Worm (Caenorhabditis elegans): Measurements from ENCODE around the gene sru-3.

sru-3 gene

DNA sequence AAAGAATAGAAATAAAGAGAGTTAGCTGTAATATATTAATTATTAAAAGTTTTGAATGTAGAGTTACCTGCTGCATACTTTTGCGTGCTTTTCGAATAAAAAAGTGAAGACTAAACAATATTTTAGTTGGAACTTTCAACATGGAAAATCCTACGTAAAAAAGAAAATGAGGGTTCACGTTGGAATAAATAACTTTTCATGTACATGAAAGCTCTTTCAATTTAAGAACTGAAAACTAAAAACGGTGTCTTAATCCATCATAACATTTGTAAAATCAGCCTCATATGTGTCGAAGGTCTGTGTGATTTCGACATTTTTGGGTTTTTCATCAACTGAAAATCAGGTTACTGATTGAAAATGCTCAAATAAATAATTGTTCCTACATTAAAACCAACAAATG is 9.8 kb downstream of the sru-3 start, which contains the start of gene ttr-9 (continued):
- TF ChIP-seq hsf-1 (GFP tag; IDR thresholded peaks at IDR 0.05) (no peak), nfya-1 (tag; optimal IDR thresholded peaks at IDR 0.05; ENCODE audit: borderline replicate concordance, insufficient read depth) (no peak)

DNA sequence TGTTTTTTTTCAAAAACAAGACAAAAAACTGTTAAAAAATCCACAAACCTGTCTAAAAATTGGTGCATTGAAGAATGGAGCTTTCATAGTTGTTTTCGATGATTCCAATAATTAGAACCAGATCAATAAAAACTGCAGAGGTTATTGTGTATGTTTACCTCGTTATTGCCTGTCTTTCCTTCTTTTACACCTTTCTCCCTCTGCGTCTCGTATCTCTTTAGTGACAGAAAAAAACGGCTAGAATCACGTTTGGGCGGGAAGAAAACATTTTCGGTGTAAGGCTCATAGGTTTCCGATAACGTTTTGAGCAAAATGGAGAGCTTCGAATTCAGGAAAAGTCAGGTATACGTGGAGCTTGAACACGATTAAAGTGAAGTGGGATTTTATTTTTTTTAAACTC is 12.2 kb downstream of the sru-3 start, which contains the start of gene ethe-1:
Gene ethe-1, minus strand, starts transcription at position 150 of the 400 bp plus-strand sequence.
- TF ChIP-seq snpc-4 (GFP tag; optimal IDR thresholded peaks at IDR 0.05) (no peak), snpc-4 (tag; optimal IDR thresholded peaks at IDR 0.05) (peak; percentile 9 to 47 (median 38)), nhr-80 (tag; optimal IDR thresholded peaks at IDR 0.05) (peak; percentile 18), mxl-1 (tag; optimal IDR thresholded peaks at IDR 0.05) (no peak)

DNA sequence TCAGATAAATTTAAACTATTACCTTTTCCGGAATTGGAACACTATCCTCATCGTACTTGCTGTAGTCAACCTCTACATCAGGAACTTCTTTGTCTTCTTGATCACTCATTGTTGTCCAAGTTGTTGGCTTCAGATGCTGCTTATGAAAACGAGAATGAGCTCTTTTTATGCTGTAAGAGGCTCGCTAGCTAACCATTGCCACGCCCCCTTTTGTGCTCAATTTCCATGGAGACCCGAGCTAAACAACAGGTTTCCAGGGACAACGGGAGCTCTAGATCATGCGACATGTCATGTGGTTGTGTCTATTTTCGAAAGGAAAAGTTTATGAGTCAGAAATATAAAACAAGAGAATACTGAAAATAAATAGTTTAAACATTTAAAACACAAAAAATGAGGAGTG is 14.0 kb downstream of the sru-3 start, which contains the start of gene C33A12.4:
Gene C33A12.4, minus strand, starts transcription at position 131 of the 400 bp plus-strand sequence.
- peak; percentile 7; the same call in 1 of the 2 replicates for TF ChIP-seq rcor-1 (GFP tag; IDR thresholded peaks at IDR 0.05)
- TF ChIP-seq lin-54 (GFP tag; optimal IDR thresholded peaks at IDR 0.05): no peak
- TF ChIP-seq madf-6 (GFP tag; IDR thresholded peaks at IDR 0.05): peak; percentile 7; the same call in 1 of the 2 replicates
- TF ChIP-seq ceh-58 (GFP tag; IDR thresholded peaks at IDR 0.05): no peak
- TF ChIP-seq hlh-26 (GFP tag; conservative IDR thresholded peaks at IDR 0.05): no peak
- TF ChIP-seq efl-1 (GFP tag; optimal IDR thresholded peaks at IDR 0.05): no peak
- no peak for TF ChIP-seq zim-3 (tag; optimal IDR thresholded peaks at IDR 0.05)
- TF ChIP-seq nfya-2 (GFP tag; IDR thresholded peaks at IDR 0.05): no peak
- TF ChIP-seq akir-1 (GFP tag; optimal IDR thresholded peaks at IDR 0.05): no peak
- no peak for TF ChIP-seq K11D2.4 (GFP tag; IDR thresholded peaks at IDR 0.05)
- TF ChIP-seq cebp-1 (GFP tag; IDR thresholded peaks at IDR 0.05): no peak
- TF ChIP-seq cebp-1 (tag; optimal IDR thresholded peaks at IDR 0.05): peak; percentile 8
- TF ChIP-seq F22D6.2 (tag; optimal IDR thresholded peaks at IDR 0.05): no peak
- TF ChIP-seq B0035.1 (tag; optimal IDR thresholded peaks at IDR 0.05): no peak
- TF ChIP-seq C17E4.6 (GFP tag; IDR thresholded peaks at IDR 0.05): no peak
- no peak for TF ChIP-seq ztf-18 (tag; optimal IDR thresholded peaks at IDR 0.05)
- no peak for TF ChIP-seq ceh-100 (GFP tag; IDR thresholded peaks at IDR 0.05)
- TF ChIP-seq unc-130 (GFP tag; optimal IDR thresholded peaks at IDR 0.05): no peak
- TF ChIP-seq die-1 (tag; optimal IDR thresholded peaks at IDR 0.05): no peak
- TF ChIP-seq ets-4 (GFP tag; optimal IDR thresholded peaks at IDR 0.05): no peak

ce11 chrIV:9511221-9511638 is 14.8 kb downstream of the sru-3 start:
- peak; percentile 42 for TF ChIP-seq madf-10 (tag; optimal IDR thresholded peaks at IDR 0.05)
- no peak for TF ChIP-seq ets-4 (GFP tag; optimal IDR thresholded peaks at IDR 0.05)
- TF ChIP-seq egl-18 (GFP tag; IDR thresholded peaks at IDR 0.05): no peak
- TF ChIP-seq aptf-3 (GFP tag; IDR thresholded peaks at IDR 0.05): no peak
- no peak for TF ChIP-seq dpff-1 (tag; optimal IDR thresholded peaks at IDR 0.05)
- peak in 1 of 3 experiments; percentile 61 for TF ChIP-seq lin-35 (GFP tag; optimal IDR thresholded peaks at IDR 0.05)
- peak; percentile 36 for TF ChIP-seq lsl-1 (GFP tag; optimal IDR thresholded peaks at IDR 0.05)
- 0 out of 2 replicates have a peak, but pooled peaks have one; percentile 45 for TF ChIP-seq Y95B8A.8 (GFP tag; IDR thresholded peaks at IDR 0.05)
- peak; percentile 24 for TF ChIP-seq F52B5.7 (tag; optimal IDR thresholded peaks at IDR 0.05)
- TF ChIP-seq mel-28 (tag; optimal IDR thresholded peaks at IDR 0.05; ENCODE audit: borderline replicate concordance): no peak
- peak; percentile 77; the same call in 1 of the 2 replicates for TF ChIP-seq pbrm-1 (GFP tag; IDR thresholded peaks at IDR 0.05)
- TF ChIP-seq repo-1 (tag; optimal IDR thresholded peaks at IDR 0.05): peak; percentile 76
- TF ChIP-seq nhr-80 (tag; optimal IDR thresholded peaks at IDR 0.05): no peak
- no peak for TF ChIP-seq cebp-1 (GFP tag; IDR thresholded peaks at IDR 0.05)
- peak; percentile 62 for TF ChIP-seq cebp-1 (tag; optimal IDR thresholded peaks at IDR 0.05)
- peak; percentile 55 for TF ChIP-seq gei-17 (GFP tag; optimal IDR thresholded peaks at IDR 0.05)
- peak; percentile 74 for TF ChIP-seq ceh-27 (GFP tag; optimal IDR thresholded peaks at IDR 0.05)
- no peak for TF ChIP-seq F57A8.1 (GFP tag; optimal IDR thresholded peaks at IDR 0.05)
- TF ChIP-seq chd-7 (tag; optimal IDR thresholded peaks at IDR 0.05): peak; percentile 57
- TF ChIP-seq bed-1 (GFP tag; IDR thresholded peaks at IDR 0.05): no peak
- 0 out of 2 replicates have a peak, but pooled peaks have one; percentile 61 for TF ChIP-seq lag-1 (GFP tag; IDR thresholded peaks at IDR 0.05)
- peak; percentile 17 for TF ChIP-seq F23B12.7 (tag; optimal IDR thresholded peaks at IDR 0.05; ENCODE audit: insufficient read depth)

Measured in whole organism, young adult.